Fruit fly (Drosophila melanogaster): ENCODE results near the gene Tim9a.
A peak's percentile ranks its signal among the peaks of the same experiment; 100 is the strongest.

Tim9a gene

DNA sequence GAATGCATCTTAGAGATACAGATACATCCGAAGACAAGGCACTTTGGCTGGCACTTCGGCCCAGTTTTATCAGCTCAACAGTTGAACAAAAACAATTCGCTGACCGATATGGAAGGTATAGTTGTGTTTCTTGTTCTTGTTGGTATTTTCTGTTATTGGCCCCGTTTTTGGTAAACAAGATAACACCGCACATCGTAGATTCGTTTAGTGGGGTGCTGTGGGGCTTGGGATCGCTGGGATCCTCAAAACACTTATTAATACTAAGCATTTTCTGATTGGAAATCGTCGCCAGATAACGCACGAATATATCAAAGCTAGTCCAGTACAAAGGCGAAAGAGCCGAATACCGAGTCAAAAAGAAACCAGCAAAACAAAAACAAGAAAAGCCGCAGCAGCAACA is 18.5 kb downstream of the Tim9a start:
- peak; percentile 31 for TF ChIP-seq pfk (GFP tag; optimal IDR thresholded peaks at IDR 0.05)
- 0 out of 2 replicates have a peak, but pooled peaks have one; percentile 21 for TF ChIP-seq chm (GFP tag; IDR thresholded peaks at IDR 0.05)
- peak; percentile 32 for TF ChIP-seq CG13296 (GFP tag; optimal IDR thresholded peaks at IDR 0.05)
- TF ChIP-seq CG8290 (GFP tag; optimal IDR thresholded peaks at IDR 0.05): no peak
- TF ChIP-seq CG8290 (tag; optimal IDR thresholded peaks at IDR 0.05): peak in 1 of 2 experiments; percentile 1
- peak in 1 of 2 experiments; percentile 33 for TF ChIP-seq insv (GFP tag; optimal IDR thresholded peaks at IDR 0.05)
- TF ChIP-seq chinmo (GFP tag; IDR thresholded peaks at IDR 0.05; ENCODE audit: partially characterized antibody): 0 out of 4 replicates have a peak, but pooled peaks have one; percentile 8
- peak; percentile 81 for TF ChIP-seq sug (tag; optimal IDR thresholded peaks at IDR 0.05)
- no peak for TF ChIP-seq bab2 (GFP tag; optimal IDR thresholded peaks at IDR 0.05)
- TF ChIP-seq CG2199 (GFP tag; IDR thresholded peaks at IDR 0.05): 0 out of 3 replicates have a peak, but pooled peaks have one; percentile 24
- TF ChIP-seq GATAe (GFP tag; conservative IDR thresholded peaks at IDR 0.05): peak; percentile 55
- TF ChIP-seq CG12769 (tag; optimal IDR thresholded peaks at IDR 0.05): peak; percentile 7
- TF ChIP-seq Vsx1 (GFP tag; optimal IDR thresholded peaks at IDR 0.05): no peak
- TF ChIP-seq exex (tag; optimal IDR thresholded peaks at IDR 0.05): peak; percentile 99
- no peak for TF ChIP-seq CG7928 (GFP tag; optimal IDR thresholded peaks at IDR 0.05)
- TF ChIP-seq sd (tag; optimal IDR thresholded peaks at IDR 0.05): peak; percentile 70
- TF ChIP-seq CG6272 (GFP tag; IDR thresholded peaks at IDR 0.05): no peak
- peak; percentile 32 for TF ChIP-seq B-H2 (GFP tag; optimal IDR thresholded peaks at IDR 0.05)
- TF ChIP-seq mirr (GFP tag; optimal IDR thresholded peaks at IDR 0.05): peak; percentile 87
- TF ChIP-seq CG13894 (tag; optimal IDR thresholded peaks at IDR 0.05): peak; percentile 68
- TF ChIP-seq fd64A (GFP tag; optimal IDR thresholded peaks at IDR 0.05): peak; percentile 26
- TF ChIP-seq CG11504 (tag; optimal IDR thresholded peaks at IDR 0.05): no peak
- peak; percentile 22 for TF ChIP-seq Deaf1 (tag; optimal IDR thresholded peaks at IDR 0.05)
- TF ChIP-seq ci (GFP tag; IDR thresholded peaks at IDR 0.05): 0 out of 3 replicates have a peak, but pooled peaks have one; percentile 7
- TF ChIP-seq ara (GFP tag; IDR thresholded peaks at IDR 0.05): 0 out of 2 replicates have a peak, but pooled peaks have one; percentile 24
- peak; percentile 55 for TF ChIP-seq Hey (tag; optimal IDR thresholded peaks at IDR 0.05)
- TF ChIP-seq CG4360 (GFP tag; IDR thresholded peaks at IDR 0.05): peak; percentile 26; the same call in 1 of the 2 replicates
- TF ChIP-seq CG34376 (GFP tag; optimal IDR thresholded peaks at IDR 0.05): peak; percentile 90
- peak; percentile 79 for TF ChIP-seq CG10543 (GFP tag; optimal IDR thresholded peaks at IDR 0.05)
- no peak for TF ChIP-seq Mad (GFP tag; optimal IDR thresholded peaks at IDR 0.05)
- no peak for TF ChIP-seq so (GFP tag; IDR thresholded peaks at IDR 0.05)
- peak; percentile 92 for TF ChIP-seq grn (GFP tag; optimal IDR thresholded peaks at IDR 0.05)
- TF ChIP-seq Ravus (GFP tag; IDR thresholded peaks at IDR 0.05): no peak

DNA sequence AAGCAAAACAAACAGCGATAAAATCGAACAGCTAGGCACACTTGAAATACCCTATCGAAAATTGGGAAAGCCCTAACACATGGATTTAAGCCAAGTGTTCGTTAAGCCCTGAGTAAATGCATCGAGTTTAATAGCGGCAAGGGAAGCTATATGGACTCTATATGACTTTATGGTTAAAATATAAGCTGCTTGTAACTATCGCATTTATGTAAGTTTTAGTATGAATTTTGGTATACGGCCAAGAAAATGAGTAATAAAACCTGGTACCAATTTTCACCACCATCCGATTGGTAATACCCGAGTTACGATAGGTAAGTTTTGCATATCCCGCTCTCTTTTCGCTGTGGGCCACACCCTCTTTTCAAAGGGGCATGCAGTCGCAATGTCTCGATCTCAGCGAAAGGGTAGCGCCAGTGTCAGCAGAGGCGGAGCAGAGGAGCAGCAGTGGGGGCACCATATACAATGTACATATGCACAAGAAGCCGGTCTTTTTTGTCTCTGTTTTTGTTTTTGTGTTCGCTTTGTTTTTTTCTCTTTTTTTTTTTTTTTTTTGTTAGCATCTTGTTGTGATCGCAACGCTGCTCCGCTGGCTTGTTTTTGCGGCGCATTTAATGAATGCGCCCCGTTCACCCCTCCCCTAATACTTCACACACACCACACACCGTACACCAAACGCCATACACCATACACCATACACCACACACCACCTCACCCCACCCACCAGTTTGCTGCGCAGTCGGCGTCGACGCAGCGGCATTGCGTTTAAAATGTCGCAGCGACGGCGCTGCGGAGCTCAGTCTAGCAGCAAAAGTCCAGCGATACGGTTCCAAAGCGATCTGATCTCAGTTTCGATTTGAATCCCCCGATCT is 19.2 kb downstream of the Tim9a start, which contains the start of gene GstT4:
Gene GstT4 (plus strand): TSS at position 788 of the 869 bp plus-strand sequence.
- TF ChIP-seq CG31388 (GFP tag; optimal IDR thresholded peaks at IDR 0.05): no peak
- no peak for TF ChIP-seq vfl (GFP tag; optimal IDR thresholded peaks at IDR 0.05)
- peak; percentile 44 for TF ChIP-seq CG6854 (GFP tag; optimal IDR thresholded peaks at IDR 0.05)
- no peak for TF ChIP-seq CG10565 (GFP tag; optimal IDR thresholded peaks at IDR 0.05)
- no peak for TF ChIP-seq schlank (tag; optimal IDR thresholded peaks at IDR 0.05)
- TF ChIP-seq CG16863 (GFP tag; optimal IDR thresholded peaks at IDR 0.05): peak; percentile 29
- TF ChIP-seq eve (GFP tag; optimal IDR thresholded peaks at IDR 0.05): no peak
- TF ChIP-seq aop (GFP tag; IDR thresholded peaks at IDR 0.05): no peak
- TF ChIP-seq CG6272 (GFP tag; IDR thresholded peaks at IDR 0.05): no peak
- TF ChIP-seq CG6175 (GFP tag; IDR thresholded peaks at IDR 0.05): no peak
- TF ChIP-seq chif (GFP tag; optimal IDR thresholded peaks at IDR 0.05): peak in 1 of 2 experiments; percentile 13
- TF ChIP-seq Six4 (GFP tag; optimal IDR thresholded peaks at IDR 0.05): no peak
- TF ChIP-seq CG15011 (GFP tag; optimal IDR thresholded peaks at IDR 0.05): no peak
- TF ChIP-seq Elba2 (GFP tag; optimal IDR thresholded peaks at IDR 0.05): no peak
- TF ChIP-seq Scr (GFP tag; IDR thresholded peaks at IDR 0.05; ENCODE audit: partially characterized antibody): no peak
- peak; percentile 1 for TF ChIP-seq CG6813 (GFP tag; optimal IDR thresholded peaks at IDR 0.05)
- peak; percentile 41; the same call in 1 of the 2 replicates for TF ChIP-seq Atf6 (GFP tag; IDR thresholded peaks at IDR 0.05)
- TF ChIP-seq Ravus (GFP tag; IDR thresholded peaks at IDR 0.05): no peak
- peak; percentile 65; the same call in 1 of the 3 replicates for TF ChIP-seq CG2889 (GFP tag; IDR thresholded peaks at IDR 0.05)
